Worm (Caenorhabditis elegans): Measurements from ENCODE around the gene era-1.

era-1 gene

DNA sequence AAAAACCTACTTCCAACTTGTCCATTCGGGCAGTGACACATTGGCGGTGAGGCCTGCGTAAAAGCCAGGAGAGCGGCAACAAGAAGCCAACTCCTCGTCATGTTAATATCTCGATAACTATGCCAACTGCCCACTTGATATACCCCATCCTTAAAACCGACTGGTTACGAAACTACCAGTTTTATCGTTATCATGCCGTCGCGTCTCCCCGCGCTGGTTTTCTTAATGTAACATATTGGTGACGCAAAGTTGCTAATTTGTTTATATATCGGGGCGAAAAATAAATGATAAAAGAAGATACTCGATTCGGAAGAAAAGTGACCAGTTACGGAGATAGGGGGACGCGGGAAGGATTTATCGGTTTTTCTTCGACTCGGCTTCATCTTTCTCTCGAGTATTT, 28.7 kb downstream of the era-1 start, which contains the start of gene grl-9:
Gene grl-9, minus strand, starts transcription at position 101 of the 400 bp plus-strand sequence.
- no peak for TF ChIP-seq lin-13 (GFP tag; optimal IDR thresholded peaks at IDR 0.05)
- TF ChIP-seq R02D3.7 (tag; optimal IDR thresholded peaks at IDR 0.05), result no peak
- no peak for TF ChIP-seq egl-27 (tag; optimal IDR thresholded peaks at IDR 0.05)
- no peak for TF ChIP-seq elt-3 (tag; optimal IDR thresholded peaks at IDR 0.05)
- no peak for TF ChIP-seq mab-5 (tag; optimal IDR thresholded peaks at IDR 0.05)
- TF ChIP-seq snpc-4 (tag; optimal IDR thresholded peaks at IDR 0.05), result no peak

DNA sequence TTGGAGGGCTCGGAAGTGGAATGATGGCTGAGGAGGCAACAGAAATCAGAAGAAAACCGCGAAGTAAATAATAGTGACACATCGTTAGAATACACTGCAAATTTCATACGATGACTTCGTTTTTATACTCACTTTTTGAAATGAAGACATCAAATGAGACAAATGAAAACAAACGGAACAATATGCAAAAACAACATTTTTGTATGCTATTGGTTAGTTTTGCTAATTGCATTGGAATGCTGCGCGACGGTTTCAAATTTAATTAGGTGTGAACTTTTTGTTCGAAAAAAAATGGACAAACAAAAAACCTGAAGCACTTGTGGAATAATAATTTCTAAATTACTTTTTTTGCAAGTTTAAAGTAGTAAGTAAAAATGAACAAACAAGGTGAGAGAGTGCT, 30.1 kb downstream of the era-1 start, which contains the start of gene grl-8:
Gene grl-8, minus strand, starts transcription at position 101 of the 400 bp plus-strand sequence.
- no peak for TF ChIP-seq unc-55 (GFP tag; optimal IDR thresholded peaks at IDR 0.05)
- TF ChIP-seq C34F6.9 (tag; optimal IDR thresholded peaks at IDR 0.05), result no peak
- TF ChIP-seq sma-9 (GFP tag; optimal IDR thresholded peaks at IDR 0.05), result no peak
- no peak for TF ChIP-seq sma-9 (tag; optimal IDR thresholded peaks at IDR 0.05)
- TF ChIP-seq nhr-11 (tag; optimal IDR thresholded peaks at IDR 0.05), result no peak
- no peak for TF ChIP-seq lsy-2 (tag; optimal IDR thresholded peaks at IDR 0.05)

DNA sequence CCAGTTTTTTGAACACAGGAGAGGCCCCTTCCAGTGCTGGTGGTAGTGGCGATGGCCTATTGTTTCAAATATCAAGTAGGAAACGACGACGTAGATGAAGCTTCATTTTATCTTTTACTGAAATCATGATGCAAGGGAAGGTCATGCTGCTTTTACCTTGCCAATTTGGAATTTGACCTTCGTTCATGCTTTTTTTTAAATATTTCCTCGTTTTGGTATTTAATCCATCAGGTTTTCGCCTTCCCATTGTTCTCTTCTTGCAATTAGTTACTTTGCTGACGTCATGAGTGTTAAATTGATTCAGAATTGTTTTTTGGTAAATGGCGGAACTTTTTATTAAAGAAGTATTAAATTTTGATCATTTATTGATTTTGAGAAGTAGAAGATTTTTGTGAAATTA, 33.3 kb downstream of the era-1 start:
- TF ChIP-seq nhr-25 (tag; optimal IDR thresholded peaks at IDR 0.05), result peak; percentile 51
- TF ChIP-seq lin-11 (tag; optimal IDR thresholded peaks at IDR 0.05), result no peak

DNA sequence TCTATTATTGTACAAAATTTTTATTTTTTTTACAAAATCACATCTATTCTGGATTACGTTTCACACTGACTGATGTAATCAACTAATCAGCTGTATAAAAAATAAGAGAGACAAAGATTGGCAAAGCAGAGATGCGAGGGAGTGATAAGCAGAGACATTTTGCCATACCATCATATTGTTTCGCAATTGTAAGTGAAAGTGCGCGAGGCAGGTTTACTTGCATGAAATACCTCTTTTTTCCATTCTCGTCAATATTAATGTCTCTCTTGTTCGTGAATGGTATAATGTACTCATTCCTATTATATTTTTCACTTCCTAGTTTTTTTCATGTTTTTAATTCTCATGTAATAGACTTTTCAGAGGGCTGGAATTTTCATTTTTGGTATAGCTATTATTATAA, 34.0 kb downstream of the era-1 start:
- TF ChIP-seq nhr-25 (tag; optimal IDR thresholded peaks at IDR 0.05) (peak; percentile 56), nhr-23 (tag; optimal IDR thresholded peaks at IDR 0.05) (no peak), peb-1 (tag; optimal IDR thresholded peaks at IDR 0.05) (no peak), blmp-1 (tag; optimal IDR thresholded peaks at IDR 0.05; ENCODE audit: insufficient read depth) (peak; percentile 94), lsy-2 (tag; optimal IDR thresholded peaks at IDR 0.05) (no peak)

DNA sequence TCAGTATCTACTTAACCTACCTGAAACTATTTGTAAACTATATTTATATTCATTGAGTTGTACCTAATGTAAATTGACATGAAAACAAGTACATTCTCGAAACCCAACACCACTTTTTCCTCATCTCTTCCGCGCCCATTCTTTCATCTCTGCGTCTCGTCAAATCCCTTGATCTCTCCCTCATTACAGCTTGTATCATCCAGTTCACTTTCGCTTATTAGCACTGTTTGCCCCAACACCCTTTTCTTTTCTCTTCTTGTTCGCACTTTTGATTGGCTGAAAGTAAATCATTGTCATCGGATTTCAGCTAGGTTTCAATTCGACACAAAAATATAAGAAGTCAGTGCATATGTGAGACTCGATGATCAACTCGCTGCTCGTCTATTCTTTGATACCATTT, 41.9 kb downstream of the era-1 start, which contains the start of gene T25F10.3:
Gene T25F10.3, plus strand, starts transcription at position 308 of the 400 bp plus-strand sequence.
- TF ChIP-seq peb-1 (tag; optimal IDR thresholded peaks at IDR 0.05) (no peak), Y55F3AM.14 (GFP tag; optimal IDR thresholded peaks at IDR 0.05) (no peak), nhr-129 (tag; optimal IDR thresholded peaks at IDR 0.05) (no peak), lsy-2 (tag; optimal IDR thresholded peaks at IDR 0.05) (no peak), nhr-10 (tag; optimal IDR thresholded peaks at IDR 0.05) (no peak), blmp-1 (tag; optimal IDR thresholded peaks at IDR 0.05; ENCODE audit: insufficient read depth) (peak; percentile 88), mdl-1 (tag; optimal IDR thresholded peaks at IDR 0.05) (no peak), egl-27 (tag; optimal IDR thresholded peaks at IDR 0.05) (no peak)

DNA sequence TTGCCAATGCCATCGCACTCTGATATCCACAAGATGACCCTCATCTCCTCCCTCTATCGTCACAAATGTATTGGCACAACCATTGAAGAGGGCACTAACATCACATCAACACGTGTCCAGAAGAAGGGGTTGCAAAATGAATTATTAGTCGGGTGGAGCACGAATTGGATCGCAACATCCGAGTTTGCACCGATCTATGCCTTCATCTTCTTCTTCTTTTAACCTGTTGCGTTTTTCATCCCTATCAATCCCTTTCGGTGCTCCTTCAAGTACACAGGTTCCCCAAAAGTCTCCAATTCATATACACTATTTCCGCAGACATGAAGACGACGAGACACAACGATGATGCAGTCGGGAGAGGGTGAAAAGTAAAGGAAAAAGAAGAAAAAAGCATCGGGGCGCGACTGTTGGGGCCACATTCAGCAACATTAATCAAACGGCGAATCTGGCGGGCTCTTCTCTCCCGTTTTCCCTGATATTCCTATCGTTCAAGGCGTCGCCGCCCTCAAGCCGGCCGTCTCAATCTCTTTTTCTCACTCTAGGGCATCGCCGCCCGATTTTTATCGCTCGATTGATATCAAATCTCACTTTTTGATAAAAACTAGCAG, 48.7 kb downstream of the era-1 start:
- TF ChIP-seq egl-27 (tag; optimal IDR thresholded peaks at IDR 0.05) (no peak), nhr-129 (tag; optimal IDR thresholded peaks at IDR 0.05) (peak; percentile 34), sma-9 (GFP tag; optimal IDR thresholded peaks at IDR 0.05) (peak; percentile 52), sma-9 (tag; optimal IDR thresholded peaks at IDR 0.05) (no peak), F13H6.1 (tag; optimal IDR thresholded peaks at IDR 0.05) (peak; percentile 46), mab-5 (tag; optimal IDR thresholded peaks at IDR 0.05) (peak; percentile 34)

DNA sequence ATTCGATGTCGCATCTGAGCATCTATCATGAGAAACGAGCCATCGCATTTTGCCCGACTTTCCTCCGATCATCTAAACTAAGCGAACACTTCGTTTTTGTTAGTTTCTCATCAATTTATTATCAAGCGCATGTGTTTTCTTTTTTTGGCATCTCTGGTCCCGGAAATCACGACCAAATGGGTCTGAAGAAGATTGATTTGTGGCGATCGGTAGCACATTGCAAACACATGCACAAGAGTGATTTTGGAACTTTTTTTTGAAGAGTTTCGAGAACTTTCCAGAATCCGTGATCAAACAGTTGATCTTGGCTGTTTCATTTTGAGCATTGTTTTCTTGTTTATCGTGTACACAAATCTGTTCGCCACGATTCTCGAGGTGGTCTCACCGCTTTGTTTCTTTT, 50.4 kb downstream of the era-1 start:
- TF ChIP-seq C34F6.9 (tag; optimal IDR thresholded peaks at IDR 0.05) (no peak), mdl-1 (tag; optimal IDR thresholded peaks at IDR 0.05) (no peak)

Measured in whole organism, L2 larva.